Fruit fly (Drosophila melanogaster) Kc167 (cell line): Measurements from ENCODE around the gene ND-75.

Source experiments
- Myc ChIP-seq: fragments of >200 bp; optimal IDR thresholded peaks from 2 replicates; lab custom pipeline; 2017; ENCODE audit warnings: missing external identifiers
- Sin3A ChIP-seq: fragments of >200 bp; optimal IDR thresholded peaks from 2 replicates; lab custom pipeline; 2018; ENCODE audit warnings: missing external identifiers
- h ChIP-seq: fragments of >200 bp; optimal IDR thresholded peaks from 3 replicates; lab custom pipeline; 2018; ENCODE audit warnings: missing external identifiers
- insv ChIP-seq: fragments of >200 bp; optimal IDR thresholded peaks from 3 replicates; lab custom pipeline; 2018; ENCODE audit warnings: missing external identifiers
- psq ChIP-seq: fragments of >200 bp; optimal IDR thresholded peaks from 2 replicates; lab custom pipeline; 2017; ENCODE audit warnings: missing external identifiers
- ttk ChIP-seq: sonication (Bioruptor generic); optimal IDR thresholded peaks from 2 replicates; lab custom pipeline; 2017; ENCODE audit warnings: missing external identifiers

The ND-75 gene

DNA sequence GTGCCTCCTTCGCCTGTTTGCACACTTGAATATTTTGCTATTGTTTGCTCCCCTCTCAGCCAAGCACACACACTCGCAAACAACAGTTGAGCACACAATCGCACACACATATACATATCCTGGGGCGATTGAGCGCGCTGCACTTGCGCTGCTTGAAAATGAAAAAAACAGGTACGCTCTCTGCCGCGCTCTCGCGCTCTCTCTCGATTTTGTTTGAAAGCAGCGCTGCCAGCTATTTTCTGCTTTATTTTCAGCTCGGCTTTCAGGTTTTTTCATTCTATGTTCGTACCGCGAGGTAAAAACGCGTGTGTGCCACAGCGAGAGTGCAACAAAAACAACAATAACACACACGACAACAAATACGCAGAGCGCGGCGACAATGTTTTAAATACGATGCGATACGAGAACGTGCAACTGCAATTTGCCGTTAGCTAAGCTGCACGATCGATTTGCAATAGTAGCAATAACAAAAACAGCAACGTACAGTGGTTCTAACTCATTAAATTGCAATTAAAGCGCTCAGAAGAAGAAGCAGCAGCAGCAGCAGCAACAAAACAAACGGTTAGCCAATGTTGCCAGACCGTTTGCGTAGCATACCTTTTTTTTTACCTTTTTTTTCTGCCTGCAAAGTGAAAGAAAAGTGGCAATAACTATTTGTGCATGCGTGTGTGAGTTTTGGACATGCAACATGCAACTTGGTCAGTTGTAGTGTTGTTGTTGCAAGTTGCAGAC lies 35.5 kb downstream of the ND-75 start:
- TF ChIP-seq Myc (no peak), h (lab: Kevin White, UChicago) (no peak), psq (lab: Kevin White, UChicago) (no peak), ttk (lab: Kevin White, UChicago) (no peak), insv (lab: Kevin White, UChicago) (no peak), Sin3A (lab: Kevin White, UChicago) (no peak)

DNA sequence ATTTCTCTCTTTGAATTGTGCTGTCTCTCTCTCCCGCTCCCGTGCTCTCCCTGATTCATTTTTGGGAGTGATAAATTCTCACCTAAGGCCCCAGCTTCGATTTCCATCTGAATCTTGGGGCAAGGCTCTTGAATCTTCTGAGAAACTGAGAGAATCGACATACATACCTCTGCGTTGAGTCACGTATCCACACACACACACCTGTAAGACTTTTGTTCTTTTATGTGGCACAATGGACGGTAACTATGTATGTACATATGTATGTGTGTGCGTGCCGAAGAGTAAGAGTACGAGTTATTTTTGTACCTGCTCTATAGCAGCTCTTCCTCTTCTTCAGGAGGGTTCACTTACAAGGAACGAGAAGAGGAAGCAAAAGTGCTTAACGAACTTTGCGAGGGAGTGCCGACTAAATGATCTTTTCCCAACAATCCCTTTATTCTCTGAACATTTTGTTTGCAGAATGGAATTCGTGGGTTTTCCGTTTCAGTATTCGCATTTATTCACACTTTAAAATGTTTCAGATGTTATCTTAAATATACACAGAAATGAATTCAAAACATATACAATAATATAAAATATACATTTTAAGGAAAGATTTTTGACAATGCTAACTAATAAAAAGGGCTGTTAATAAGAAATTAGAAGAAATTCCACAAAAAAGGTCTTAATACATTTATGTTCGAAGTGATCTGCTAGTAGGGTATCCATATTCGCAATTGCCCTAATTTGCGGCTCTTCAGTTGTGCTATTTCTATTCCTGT lies 36.2 kb downstream of the ND-75 start:
- TF ChIP-seq psq (lab: Kevin White, UChicago) (no peak), Sin3A (lab: Kevin White, UChicago) (no peak), ttk (lab: Kevin White, UChicago) (no peak), Myc (no peak), insv (lab: Kevin White, UChicago) (no peak), h (lab: Kevin White, UChicago) (no peak)

DNA sequence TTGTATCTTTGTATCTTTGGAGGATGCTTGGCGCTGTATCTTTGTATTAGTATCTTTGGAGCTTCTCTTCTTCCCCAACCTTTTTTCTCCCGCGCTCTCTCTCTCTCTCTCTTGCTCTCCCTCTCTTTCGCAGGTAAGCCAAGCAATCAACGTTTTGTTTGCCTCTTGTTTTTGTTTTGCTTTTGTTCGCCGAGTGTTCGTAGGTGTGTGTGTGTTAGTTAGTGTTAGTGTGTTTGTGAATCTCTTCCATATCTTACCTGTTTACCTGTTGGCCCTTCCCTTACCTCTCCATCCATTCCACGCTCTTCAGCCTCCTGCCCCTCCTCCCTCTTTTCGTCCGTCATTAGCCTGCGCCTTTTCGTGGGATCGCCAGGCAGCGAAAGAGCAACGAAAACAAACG lies 37.5 kb downstream of the ND-75 start:
- TF ChIP-seq psq (lab: Kevin White, UChicago), result no peak
- TF ChIP-seq insv (lab: Kevin White, UChicago), result no peak
- no peak for TF ChIP-seq h (lab: Kevin White, UChicago)
- no peak for TF ChIP-seq Sin3A (lab: Kevin White, UChicago)
- TF ChIP-seq Myc, result no peak
- TF ChIP-seq ttk (lab: Kevin White, UChicago), result no peak

DNA sequence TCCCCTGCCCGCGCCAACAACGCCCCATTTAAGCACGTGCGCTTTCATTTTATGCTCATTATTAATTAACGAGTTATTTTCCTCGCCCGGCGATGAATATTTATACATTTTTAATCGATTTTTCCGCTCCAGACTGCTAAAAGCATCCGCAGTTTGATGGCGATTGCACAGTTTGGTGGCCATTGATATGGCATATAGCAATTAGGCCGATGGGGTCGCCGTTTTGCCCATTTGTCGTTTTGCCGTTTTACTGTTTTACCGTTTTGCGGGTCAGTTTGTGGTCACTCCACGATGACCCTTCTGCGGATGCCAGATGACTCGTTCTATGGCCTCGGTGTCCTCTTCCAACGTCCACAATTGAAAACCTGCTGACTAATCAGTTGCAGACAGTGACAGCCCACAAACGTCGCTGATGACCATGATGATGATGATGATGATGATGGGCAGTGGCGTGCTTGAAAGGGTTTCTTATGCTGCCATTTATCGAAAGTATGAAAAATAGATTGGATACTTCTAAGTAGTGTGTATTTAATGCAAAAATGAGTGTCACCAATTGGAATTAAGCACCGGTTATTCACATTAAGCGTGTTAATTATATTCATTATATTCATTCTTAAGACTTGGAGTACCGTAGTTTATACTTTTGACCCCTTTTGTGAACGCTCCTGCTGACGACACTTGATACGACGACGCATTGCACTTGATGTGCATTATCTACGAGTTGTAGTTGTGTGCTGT lies 39.6 kb downstream of the ND-75 start:
- TF ChIP-seq Sin3A (lab: Kevin White, UChicago) (no peak), psq (lab: Kevin White, UChicago) (no peak), insv (lab: Kevin White, UChicago) (no peak)

DNA sequence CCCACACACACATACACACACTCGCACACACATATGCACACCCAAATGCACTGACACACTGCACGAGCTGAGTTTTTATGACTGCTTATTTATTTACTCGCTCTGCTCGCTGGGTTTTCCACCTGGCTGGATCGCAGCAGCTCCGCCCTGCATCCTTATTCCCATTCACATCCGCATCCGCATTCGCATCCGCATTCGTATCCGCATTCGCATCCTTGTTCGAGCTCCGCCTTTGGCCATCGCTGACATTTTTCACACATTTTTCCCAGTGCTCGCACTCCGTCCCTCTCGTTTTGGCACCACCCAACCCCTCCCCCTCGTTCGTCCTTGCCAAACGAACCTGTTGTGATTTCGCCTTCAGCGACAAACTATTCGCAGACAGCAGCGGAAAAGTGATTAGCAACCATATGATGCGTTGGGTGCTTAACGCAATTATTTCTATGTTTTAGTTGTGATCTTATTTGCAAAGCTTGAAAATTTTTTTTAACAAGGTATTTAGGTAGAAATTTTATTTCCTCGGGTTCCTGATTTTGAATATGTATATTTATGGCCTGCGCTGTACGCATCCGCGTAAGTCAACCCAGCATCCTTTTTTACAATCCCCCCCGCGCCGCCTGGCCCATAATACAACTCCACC lies 40.3 kb downstream of the ND-75 start:
- TF ChIP-seq insv (lab: Kevin White, UChicago) (no peak), Sin3A (lab: Kevin White, UChicago) (no peak), ttk (lab: Kevin White, UChicago) (no peak), psq (lab: Kevin White, UChicago) (no peak), Myc (no peak)

DNA sequence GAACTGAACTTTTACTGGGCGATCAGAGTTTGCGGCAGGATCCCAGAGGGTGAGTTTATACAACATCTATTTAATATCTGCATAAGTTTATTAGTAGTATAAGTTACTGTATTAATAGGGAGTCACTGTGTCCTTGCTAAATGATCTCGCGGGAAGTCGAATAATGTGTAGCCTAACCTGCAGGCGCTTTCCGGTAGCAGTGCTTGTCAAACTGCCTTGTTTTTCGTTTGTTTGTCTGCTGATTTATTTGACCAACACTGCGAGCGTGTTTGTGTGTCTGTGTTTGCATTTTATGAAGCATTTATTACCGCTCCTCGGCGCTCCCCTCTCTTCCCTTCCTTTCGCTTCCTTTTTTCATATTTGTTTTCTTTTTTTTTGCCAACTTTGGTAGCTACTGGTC lies 40.9 kb downstream of the ND-75 start:
- no peak for TF ChIP-seq Sin3A (lab: Kevin White, UChicago)
- no peak for TF ChIP-seq h (lab: Kevin White, UChicago)
- TF ChIP-seq psq (lab: Kevin White, UChicago), result no peak
- no peak for TF ChIP-seq ttk (lab: Kevin White, UChicago)
- no peak for TF ChIP-seq Myc
- TF ChIP-seq insv (lab: Kevin White, UChicago), result no peak

DNA sequence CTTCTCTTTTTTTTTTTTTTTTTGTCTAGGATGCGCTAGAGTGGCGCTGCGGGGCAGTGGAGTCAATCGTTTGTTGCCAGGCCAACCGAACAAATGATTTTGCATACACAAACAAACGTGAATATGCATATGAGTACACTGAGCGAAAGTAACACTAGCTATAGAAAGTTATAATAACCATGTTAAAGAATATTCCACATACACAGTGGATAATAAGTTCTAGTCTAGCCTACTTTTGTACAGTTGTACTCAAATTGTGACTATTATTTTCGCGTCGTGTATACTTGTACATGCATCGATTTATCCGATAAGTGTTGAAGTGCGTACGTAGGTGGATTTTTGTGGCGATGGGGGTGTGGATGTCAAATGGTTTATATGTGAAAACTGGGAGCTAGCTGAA lies 44.4 kb downstream of the ND-75 start:
- TF ChIP-seq insv (lab: Kevin White, UChicago) (no peak), Myc (no peak), Sin3A (lab: Kevin White, UChicago) (no peak)

DNA sequence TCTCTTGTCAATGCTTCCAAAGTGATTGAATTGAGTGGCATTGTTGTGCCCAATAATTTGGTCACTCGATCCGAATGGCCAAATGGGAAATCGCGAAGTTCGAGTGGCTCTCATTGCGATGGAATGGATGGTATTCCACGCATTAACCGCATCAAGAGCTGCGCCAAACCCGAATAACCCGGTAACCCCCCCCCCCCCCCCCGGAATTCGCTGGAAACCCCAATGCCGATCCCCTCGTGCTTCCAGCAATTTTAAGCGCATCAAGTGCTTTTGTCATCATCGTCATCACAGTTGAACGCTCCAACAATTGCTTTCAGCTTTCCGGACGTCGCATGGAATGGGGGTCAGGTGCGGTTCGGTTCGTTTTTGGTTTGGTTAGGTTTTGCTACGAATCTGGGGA lies 44.9 kb downstream of the ND-75 start:
- TF ChIP-seq Sin3A (lab: Kevin White, UChicago), result no peak
- TF ChIP-seq h (lab: Kevin White, UChicago), result no peak
- no peak for TF ChIP-seq ttk (lab: Kevin White, UChicago)
- no peak for TF ChIP-seq psq (lab: Kevin White, UChicago)
- no peak for TF ChIP-seq insv (lab: Kevin White, UChicago)

DNA sequence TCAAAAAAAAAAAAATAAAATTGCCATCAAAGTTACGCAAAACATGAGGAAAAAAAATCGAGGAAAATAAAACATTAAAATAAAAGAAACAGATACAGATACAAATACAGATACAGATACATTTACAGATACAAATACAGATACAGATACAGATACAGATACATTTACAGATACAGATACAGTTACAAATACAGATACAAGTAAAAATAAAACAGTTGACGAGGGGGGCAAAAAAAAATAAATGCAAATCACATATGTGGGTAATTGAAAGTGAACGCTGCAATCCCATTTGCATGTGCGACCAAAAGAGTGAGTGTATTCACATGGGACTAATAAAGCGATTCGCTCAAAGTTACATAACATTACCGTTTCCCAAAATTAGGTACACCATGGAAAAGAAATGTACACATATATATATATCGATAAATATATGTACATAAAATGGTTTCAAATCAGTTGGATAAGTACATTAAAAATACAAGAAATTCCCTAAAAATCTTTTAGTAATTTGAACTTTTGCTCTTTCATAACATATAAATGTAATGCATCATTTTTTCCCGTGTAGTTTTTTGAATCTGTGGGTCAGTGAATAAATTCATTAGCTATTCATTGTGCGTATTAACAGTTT lies 45.7 kb downstream of the ND-75 start:
- TF ChIP-seq Sin3A (lab: Kevin White, UChicago) (no peak), psq (lab: Kevin White, UChicago) (no peak), ttk (lab: Kevin White, UChicago) (no peak), Myc (no peak), h (lab: Kevin White, UChicago) (no peak), insv (lab: Kevin White, UChicago) (no peak)

DNA sequence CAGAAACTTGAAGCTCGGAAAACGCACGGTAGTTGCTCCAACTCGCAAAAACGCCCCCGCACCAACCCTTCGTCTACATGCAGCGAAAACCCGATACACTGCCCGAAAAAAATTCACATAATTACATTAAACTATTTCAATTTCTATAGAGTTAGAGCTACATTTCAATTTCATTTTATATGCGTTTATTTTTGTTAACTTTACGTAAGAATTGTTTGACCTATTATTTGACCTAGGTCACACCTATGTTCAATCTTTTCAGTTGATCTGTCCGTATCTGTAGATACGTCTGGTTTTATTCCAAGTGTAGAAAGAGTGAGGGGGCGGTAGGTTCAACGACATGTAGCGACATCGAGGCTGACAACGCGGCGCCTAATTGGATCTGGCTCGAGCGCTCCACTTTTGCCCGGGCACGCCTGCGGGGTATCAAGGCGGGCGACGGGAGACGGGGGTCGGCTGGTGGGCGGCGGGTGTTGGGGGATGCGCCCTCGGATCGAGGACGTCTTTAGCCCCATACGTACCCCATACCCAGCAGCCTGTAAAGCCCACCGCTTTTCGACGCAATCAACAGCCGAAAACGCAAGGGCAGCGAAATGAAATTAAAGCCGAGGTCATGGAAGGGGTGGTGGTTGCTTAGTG lies 48.6 kb downstream of the ND-75 start:
- TF ChIP-seq ttk (lab: Kevin White, UChicago) (no peak), Myc (no peak), insv (lab: Kevin White, UChicago) (no peak)
